Fruit fly (Drosophila melanogaster): ENCODE measurements around the gene osp.

osp gene

dm6 chr2L:14685637-14686232 lies 3.4 kb downstream of the osp start:
- TF ChIP-seq CTCF (optimal IDR thresholded peaks at IDR 0.05) (no peak), CG8478 (optimal IDR thresholded peaks at IDR 0.05) (no peak)

DNA sequence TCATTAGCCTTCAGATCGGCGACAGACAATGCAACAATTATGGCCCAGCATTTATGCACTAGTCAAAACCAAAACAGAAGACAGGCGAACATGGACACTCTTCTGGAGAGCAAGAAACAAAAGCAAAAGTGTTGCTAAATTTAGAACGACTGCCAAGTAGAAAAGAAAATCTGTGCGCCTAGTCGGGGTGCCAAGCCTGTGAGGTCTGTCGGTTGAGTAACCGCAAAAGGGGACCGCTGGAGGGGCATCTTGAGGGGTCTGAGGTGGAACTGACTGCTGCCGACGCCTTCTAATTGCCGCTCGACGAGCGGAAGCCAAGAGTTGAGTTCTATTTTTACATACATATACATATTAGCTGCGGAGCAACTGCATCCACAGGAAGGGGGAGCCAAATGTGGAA lies 4.2 kb downstream of the osp start:
- TF ChIP-seq CG8478 (optimal IDR thresholded peaks at IDR 0.05) (no peak), CTCF (optimal IDR thresholded peaks at IDR 0.05) (no peak)

dm6 chr2L:14683596-14683995 lies 5.5 kb downstream of the osp start:
- no peak for TF ChIP-seq CG8478 (optimal IDR thresholded peaks at IDR 0.05)
- TF ChIP-seq CTCF (optimal IDR thresholded peaks at IDR 0.05) = no peak

DNA sequence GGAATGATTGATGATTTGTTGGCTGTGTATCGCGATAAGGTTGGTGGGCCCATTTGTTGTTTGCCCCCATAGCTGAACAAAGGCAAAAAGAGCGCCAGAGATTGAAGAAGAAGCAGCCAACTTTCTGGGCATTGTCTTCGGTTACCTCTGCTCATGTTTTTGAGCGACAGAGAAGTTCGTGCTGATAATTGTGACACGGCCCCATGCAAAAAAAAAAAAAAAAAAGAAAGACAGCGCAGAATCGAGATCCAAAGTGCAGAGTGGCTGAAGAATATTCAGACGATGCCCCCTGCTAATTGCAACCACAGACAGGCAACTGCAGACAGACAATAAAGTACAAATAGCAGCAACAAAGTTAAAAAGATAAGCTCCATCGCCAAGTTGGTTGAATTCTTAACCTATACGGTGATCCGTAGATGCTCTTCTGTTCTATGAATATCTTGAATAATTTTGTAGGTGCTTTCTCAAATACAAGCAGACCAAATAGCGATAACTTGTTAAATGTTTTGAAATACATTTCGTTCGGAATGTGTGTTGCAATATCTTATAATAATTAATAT lies 6.7 kb downstream of the osp start:
- TF ChIP-seq CG8478 (optimal IDR thresholded peaks at IDR 0.05) (no peak), CTCF (optimal IDR thresholded peaks at IDR 0.05) (no peak)

- TF ChIP-seq CTCF (optimal IDR thresholded peaks at IDR 0.05) (no peak), CG8478 (optimal IDR thresholded peaks at IDR 0.05) (no peak)
Measured at dm6 chr2L:14680371-14680899, 8.7 kb downstream of the osp start.

- no peak for TF ChIP-seq CTCF (optimal IDR thresholded peaks at IDR 0.05)
- TF ChIP-seq CG8478 (optimal IDR thresholded peaks at IDR 0.05) = no peak
Measured at dm6 chr2L:14679609-14680008, 9.5 kb downstream of the osp start.

- TF ChIP-seq CG8478 (optimal IDR thresholded peaks at IDR 0.05) = no peak
- TF ChIP-seq CTCF (optimal IDR thresholded peaks at IDR 0.05) = no peak
Measured at dm6 chr2L:14676695-14677094, 12.4 kb downstream of the osp start.

DNA sequence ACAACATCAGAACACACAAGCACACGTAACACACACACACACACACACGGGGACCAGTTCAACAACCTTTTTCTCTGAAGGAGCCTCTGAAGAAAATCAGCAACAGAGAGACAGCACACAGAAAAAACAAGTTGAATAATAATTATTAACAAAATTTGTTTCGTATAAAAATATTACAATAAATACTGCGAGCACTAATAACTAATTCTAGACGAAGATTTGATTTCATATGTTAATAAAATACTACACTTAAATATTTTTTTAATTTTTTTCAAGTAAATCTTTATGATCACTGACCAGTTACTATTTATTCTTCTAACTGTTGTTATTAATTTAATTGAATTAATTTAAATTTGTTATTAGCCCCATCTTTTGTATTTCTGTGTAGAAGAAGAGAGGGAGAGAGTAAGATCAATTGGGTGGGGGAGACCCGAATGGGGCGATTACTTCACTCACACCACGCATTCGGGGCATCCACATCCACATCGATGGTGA lies 14.5 kb downstream of the osp start:
- TF ChIP-seq CG8478 (optimal IDR thresholded peaks at IDR 0.05) (no peak), CTCF (optimal IDR thresholded peaks at IDR 0.05) (no peak)

dm6 chr2L:14673601-14674006 lies 15.5 kb downstream of the osp start:
- TF ChIP-seq CTCF (optimal IDR thresholded peaks at IDR 0.05) = no peak
- no peak for TF ChIP-seq CG8478 (optimal IDR thresholded peaks at IDR 0.05)

DNA sequence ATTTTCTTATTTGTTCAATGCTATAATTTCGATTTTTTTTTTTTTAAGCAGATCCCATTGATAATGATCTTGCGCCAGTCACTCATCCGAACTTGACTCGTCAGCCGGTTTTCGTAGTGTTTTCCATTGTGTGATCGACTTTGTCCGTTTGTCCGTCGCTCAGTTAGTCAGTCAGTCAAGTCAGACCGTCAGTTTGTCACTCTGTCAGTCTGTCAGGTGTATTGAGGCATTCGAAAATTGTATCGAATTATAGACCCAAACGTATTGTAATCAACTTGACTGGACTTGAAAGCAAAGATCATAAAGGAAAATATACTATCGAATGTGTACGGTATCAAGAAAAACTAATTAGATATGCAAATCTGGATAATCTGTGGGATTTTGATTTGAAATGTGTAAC lies 20.2 kb downstream of the osp start:
- TF ChIP-seq CTCF (optimal IDR thresholded peaks at IDR 0.05) = no peak
- no peak for TF ChIP-seq CG8478 (optimal IDR thresholded peaks at IDR 0.05)

- TF ChIP-seq CG8478 (optimal IDR thresholded peaks at IDR 0.05) = no peak
- TF ChIP-seq CTCF (optimal IDR thresholded peaks at IDR 0.05) = no peak
Measured at dm6 chr2L:14668212-14668799, 20.8 kb downstream of the osp start.

DNA sequence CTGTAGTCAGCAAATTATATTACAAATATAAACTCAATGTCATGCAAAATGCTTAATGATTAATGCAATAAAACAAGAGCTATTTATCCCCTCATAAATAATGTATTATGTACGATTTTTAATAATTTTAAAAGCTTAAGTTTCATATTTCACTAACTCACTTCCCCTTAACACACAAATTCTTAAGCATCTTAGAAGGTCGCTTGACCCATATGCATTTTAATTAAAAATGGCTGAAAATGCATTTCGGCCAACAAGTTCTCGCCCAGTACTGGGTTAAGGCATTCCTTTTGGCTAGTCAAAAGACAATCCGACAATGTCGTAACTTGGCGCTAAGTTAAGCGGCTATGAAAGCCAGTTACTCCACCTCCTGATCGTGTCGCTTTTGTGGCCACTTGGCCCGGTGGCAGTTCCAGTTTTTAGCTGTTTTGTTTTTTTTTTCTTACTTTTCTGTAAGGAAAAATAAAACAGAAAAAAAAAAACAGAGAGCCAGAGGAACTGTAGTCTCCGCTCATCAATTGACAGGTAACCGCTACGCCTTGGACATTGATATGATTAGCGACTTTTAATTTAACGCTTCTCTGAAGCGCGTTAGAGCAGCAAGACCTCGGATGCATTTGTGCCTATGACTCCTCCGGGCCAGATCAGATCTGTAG lies 24.1 kb downstream of the osp start:
- TF ChIP-seq CTCF (optimal IDR thresholded peaks at IDR 0.05) (no peak), CG8478 (optimal IDR thresholded peaks at IDR 0.05) (no peak)

DNA sequence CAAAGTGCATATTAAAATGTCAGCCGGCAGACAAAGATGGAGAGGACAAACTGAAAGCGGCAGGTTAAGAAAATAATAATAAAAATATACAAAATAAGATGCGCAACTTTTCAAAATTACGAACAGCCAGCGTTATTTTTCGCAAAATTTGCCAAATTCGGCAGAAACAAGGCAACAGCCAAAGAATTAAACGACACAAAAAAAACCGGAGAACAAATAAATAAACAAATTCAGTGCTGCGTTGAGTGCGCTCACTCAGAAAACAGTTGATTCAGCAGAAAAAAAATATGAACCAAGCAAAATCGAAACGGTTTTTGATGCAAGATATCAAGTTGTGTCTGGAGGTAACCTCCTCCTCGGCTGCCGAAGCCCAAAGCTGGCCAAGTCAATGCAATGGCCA lies 24.8 kb downstream of the osp start:
- TF ChIP-seq CG8478 (optimal IDR thresholded peaks at IDR 0.05) = no peak
- TF ChIP-seq CTCF (optimal IDR thresholded peaks at IDR 0.05) = no peak

DNA sequence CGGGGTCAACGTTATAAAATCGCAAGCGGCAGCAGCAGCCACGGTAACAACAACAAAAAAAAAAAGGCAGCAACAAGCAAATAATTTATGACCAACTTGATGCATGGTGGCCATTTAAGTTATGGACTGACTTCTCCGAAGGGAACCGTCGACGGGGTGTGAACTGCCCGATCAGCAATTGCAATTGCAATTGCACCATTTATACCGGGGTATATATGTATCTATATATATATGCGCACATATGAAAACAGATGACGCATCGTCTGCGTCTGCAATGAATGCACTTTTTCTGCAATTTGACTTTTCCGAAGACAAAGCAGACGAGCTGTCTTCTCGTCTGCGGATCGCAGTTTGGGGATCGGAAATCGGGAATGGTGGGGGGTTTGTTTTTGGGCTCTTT lies 26.0 kb downstream of the osp start:
- TF ChIP-seq CTCF (optimal IDR thresholded peaks at IDR 0.05) = no peak
- TF ChIP-seq CG8478 (optimal IDR thresholded peaks at IDR 0.05) = no peak

dm6 chr2L:14658853-14659252 lies 30.3 kb downstream of the osp start:
- TF ChIP-seq CG8478 (optimal IDR thresholded peaks at IDR 0.05) (no peak), CTCF (optimal IDR thresholded peaks at IDR 0.05) (no peak)
